Fruit fly (Drosophila melanogaster): ENCODE results near the gene CG13022.

DNA sequence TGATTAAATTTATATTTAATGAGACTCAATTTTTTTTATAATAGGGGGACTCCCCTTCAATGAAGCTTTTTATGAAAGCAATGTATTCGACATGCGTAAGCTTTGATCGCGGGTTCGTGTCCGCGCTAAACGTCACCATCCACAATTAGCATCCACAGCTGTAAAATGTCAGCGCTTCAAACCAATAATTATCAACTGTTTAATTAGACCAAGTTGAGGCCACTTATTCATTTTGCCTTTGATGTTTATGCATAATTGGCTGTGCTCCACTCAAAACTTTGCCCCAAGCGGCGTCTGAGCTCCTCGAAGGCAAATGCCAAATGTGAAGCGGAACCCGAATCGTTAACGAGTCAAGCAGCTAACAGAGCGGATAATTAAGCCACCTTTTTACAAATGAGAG is 46.8 kb upstream of the CG13022 start:
- TF ChIP-seq Ets98B (GFP tag; IDR thresholded peaks at IDR 0.05): no peak; the same call in 1 of the 2 replicates
- TF ChIP-seq Pif1B (GFP tag; optimal IDR thresholded peaks at IDR 0.05): no peak
- no peak for TF ChIP-seq CG10348 (GFP tag; IDR thresholded peaks at IDR 0.05)
